Worm (Caenorhabditis elegans) whole organism, midembryonic: Measurements from ENCODE around the gene dod-23.

Source experiments
- T22C8.4 ChIP-seq: fragments of 200-800 bp; sonication (Bioruptor generic); IDR thresholded peaks from 2 replicates; pipeline ENCODE4 v1.3.6; 2022; ENCODE audit warnings: missing genetic modification characterization, missing compliant biosample characterization
- cog-1 ChIP-seq: sonication (generic microtip); optimal IDR thresholded peaks from 2 replicates; lab custom pipeline; 2016; ENCODE audit warnings: missing genetic modification characterization, missing compliant biosample characterization
- flt-1 ChIP-seq: fragments of 200-800 bp; sonication (Bioruptor generic); IDR thresholded peaks from 2 replicates; pipeline ENCODE4 v1.3.6; 2022; ENCODE audit warnings: missing genetic modification characterization, missing compliant biosample characterization
- klf-2 ChIP-seq: fragments of 200-800 bp; sonication (Bioruptor generic); conservative IDR thresholded peaks from 2 replicates; pipeline ENCODE4 v1.3.6; 2022; ENCODE audit warnings: missing genetic modification reagents, missing genetic modification characterization, missing compliant biosample characterization
- med-1 ChIP-seq: sonication (generic microtip); optimal IDR thresholded peaks from 2 replicates; lab custom pipeline; 2017; ENCODE audit warnings: missing genetic modification characterization, mild to moderate bottlenecking, missing compliant biosample characterization, antibody characterized with exemption, missing genetic modification reagents; ENCODE audit not compliant: insufficient read depth
- ref-1 ChIP-seq: fragments of 200-800 bp; sonication (Bioruptor generic); conservative IDR thresholded peaks from 2 replicates; pipeline ENCODE4 v1.3.6; 2022; ENCODE audit warnings: missing genetic modification reagents, missing genetic modification characterization, missing compliant biosample characterization
- tab-1 ChIP-seq: fragments of 200-800 bp; sonication (Bioruptor generic); IDR thresholded peaks from 2 replicates; pipeline ENCODE4 v1.3.6; 2022; ENCODE audit warnings: missing genetic modification characterization, missing compliant biosample characterization
- ztf-23 ChIP-seq: fragments of 200-800 bp; sonication (Bioruptor generic); IDR thresholded peaks from 2 replicates; pipeline ENCODE4 v1.3.6; 2022; ENCODE audit warnings: missing genetic modification reagents, missing genetic modification characterization, missing compliant biosample characterization
- ztf-29 ChIP-seq: fragments of 200-800 bp; sonication (Bioruptor generic); IDR thresholded peaks from 2 replicates; pipeline ENCODE4 v1.3.6; 2022; ENCODE audit warnings: missing genetic modification reagents, missing genetic modification characterization, missing compliant biosample characterization

The dod-23 gene

ce11 chrII:8380188-8380587 lies 18.8 kb downstream of the dod-23 start:
- no peak for TF ChIP-seq flt-1 (GFP tag; lab: Robert Waterston, UW)
- TF ChIP-seq ztf-23: no peak
- no peak for TF ChIP-seq cog-1 (tag; lab: Kevin White, UChicago)
- TF ChIP-seq ztf-29: no peak
- TF ChIP-seq tab-1 (GFP tag; lab: Robert Waterston, UW): no peak
- no peak for TF ChIP-seq ref-1 (GFP tag; lab: Robert Waterston, UW)
- no peak for TF ChIP-seq klf-2 (GFP tag; lab: Robert Waterston, UW)
- TF ChIP-seq med-1 (GFP tag; lab: Kevin White, UChicago): no peak
- TF ChIP-seq T22C8.4 (GFP tag; lab: Robert Waterston, UW): no peak

ce11 chrII:8377722-8378121 lies 21.2 kb downstream of the dod-23 start:
- TF ChIP-seq T22C8.4 (GFP tag; lab: Robert Waterston, UW) (no peak), ztf-29 (no peak), med-1 (GFP tag; lab: Kevin White, UChicago) (no peak), cog-1 (tag; lab: Kevin White, UChicago) (no peak), ztf-23 (no peak), klf-2 (GFP tag; lab: Robert Waterston, UW) (no peak), tab-1 (GFP tag; lab: Robert Waterston, UW) (no peak), ref-1 (GFP tag; lab: Robert Waterston, UW) (no peak), flt-1 (GFP tag; lab: Robert Waterston, UW) (no peak)

- TF ChIP-seq ztf-23 (no peak), klf-2 (GFP tag; lab: Robert Waterston, UW) (no peak), ref-1 (GFP tag; lab: Robert Waterston, UW) (no peak), tab-1 (GFP tag; lab: Robert Waterston, UW) (no peak), flt-1 (GFP tag; lab: Robert Waterston, UW) (no peak), med-1 (GFP tag; lab: Kevin White, UChicago) (no peak), T22C8.4 (GFP tag; lab: Robert Waterston, UW) (no peak), ztf-29 (no peak), cog-1 (tag; lab: Kevin White, UChicago) (no peak)
These were observed 28.8 kb downstream of the dod-23 start for ce11 chrII:8370194-8370593.

- TF ChIP-seq ztf-23 (no peak), flt-1 (GFP tag; lab: Robert Waterston, UW) (no peak), tab-1 (GFP tag; lab: Robert Waterston, UW) (no peak), T22C8.4 (GFP tag; lab: Robert Waterston, UW) (no peak), ref-1 (GFP tag; lab: Robert Waterston, UW) (no peak), cog-1 (tag; lab: Kevin White, UChicago) (no peak), med-1 (GFP tag; lab: Kevin White, UChicago) (no peak)
These were observed 29.9 kb downstream of the dod-23 start, which contains the start of gene amt-3 for ce11 chrII:8369059-8369458. amt-3 (minus strand) TSS chrII:8369159.

- TF ChIP-seq tab-1 (GFP tag; lab: Robert Waterston, UW) (0 out of 2 replicates have a peak, but pooled peaks have one; percentile 62), ztf-23 (no peak)
These were observed 38.5 kb downstream of the dod-23 start, which contains the start of gene M195.2 for ce11 chrII:8360453-8360852. M195.2 (plus strand) TSS chrII:8360753.

- TF ChIP-seq T22C8.4 (GFP tag; lab: Robert Waterston, UW): no peak
- no peak for TF ChIP-seq ztf-23
- no peak for TF ChIP-seq med-1 (GFP tag; lab: Kevin White, UChicago)
- TF ChIP-seq flt-1 (GFP tag; lab: Robert Waterston, UW): no peak
These were observed 39.6 kb downstream of the dod-23 start, which contains the start of gene col-77 for ce11 chrII:8359350-8359749. col-77 (minus strand) TSS chrII:8359381.

- TF ChIP-seq ztf-23: no peak
- no peak for TF ChIP-seq klf-2 (GFP tag; lab: Robert Waterston, UW)
- TF ChIP-seq T22C8.4 (GFP tag; lab: Robert Waterston, UW): no peak
- no peak for TF ChIP-seq cog-1 (tag; lab: Kevin White, UChicago)
- no peak for TF ChIP-seq ztf-29
- TF ChIP-seq tab-1 (GFP tag; lab: Robert Waterston, UW): no peak
- TF ChIP-seq flt-1 (GFP tag; lab: Robert Waterston, UW): no peak
- no peak for TF ChIP-seq med-1 (GFP tag; lab: Kevin White, UChicago)
- no peak for TF ChIP-seq ref-1 (GFP tag; lab: Robert Waterston, UW)
These were observed 40.5 kb downstream of the dod-23 start for ce11 chrII:8358466-8358865.

ce11 chrII:8354233-8354750 lies 44.7 kb downstream of the dod-23 start, which contains the start of gene C26D10.6:
C26D10.6 (minus strand) TSS chrII:8354700.
- no peak for TF ChIP-seq klf-2 (GFP tag; lab: Robert Waterston, UW)
- TF ChIP-seq T22C8.4 (GFP tag; lab: Robert Waterston, UW): no peak

ce11 chrII:8353288-8353687 lies 45.7 kb downstream of the dod-23 start:
- no peak for TF ChIP-seq med-1 (GFP tag; lab: Kevin White, UChicago)
